Fruit fly (Drosophila melanogaster) whole organism: ENCODE data around the gene Gnpnat.

Experiments used
- CG8478 ChIP-seq: fragments of >200 bp; optimal IDR thresholded peaks from 2 replicates; lab custom pipeline; 2018; ENCODE audit warnings: inconsistent platforms
- EcR ChIP-seq, 2 experiments: fragments of >200 bp; optimal IDR thresholded peaks; 2 replicates each; lab custom pipeline; 2017; ENCODE audit warnings: missing biosample characterization in 2 of 2, missing genetic modification characterization in 2 of 2, missing genetic modification reagents in 2 of 2
- pan ChIP-seq: fragments of >200 bp; optimal IDR thresholded peaks from 2 replicates; lab custom pipeline; 2017
- usp ChIP-seq: fragments of >200 bp; optimal IDR thresholded peaks from 2 replicates; lab custom pipeline; 2017; ENCODE audit warnings: missing biosample characterization, missing genetic modification characterization, mixed read lengths

DNA sequence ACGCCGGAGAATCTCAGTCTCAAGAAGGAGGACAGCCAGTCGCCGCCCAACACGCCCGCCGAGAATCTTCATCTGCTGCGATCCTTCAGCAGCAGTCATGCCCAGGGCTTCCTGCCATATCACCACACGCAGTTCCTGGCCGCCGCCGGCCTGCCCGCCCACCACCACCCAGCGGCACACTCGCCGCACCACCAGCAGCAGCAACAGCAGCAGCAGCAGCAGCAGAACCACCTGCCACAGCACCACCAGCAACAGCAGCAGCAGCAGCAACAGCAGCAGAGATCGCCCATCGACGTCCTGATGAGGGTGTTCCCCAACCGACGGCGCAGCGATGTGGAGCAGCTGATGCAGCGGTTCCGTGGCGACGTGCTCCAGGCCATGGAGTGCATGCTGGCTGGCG lies 42.3 kb upstream of the Gnpnat start:
- no peak for TF ChIP-seq pan (lab: Kevin White, UChicago)
- TF ChIP-seq EcR (GFP tag; optimal IDR thresholded peaks at IDR 0.05; lab: Kevin White, UChicago): no peak
- no peak for TF ChIP-seq CG8478
- TF ChIP-seq usp (GFP tag; lab: Kevin White, UChicago): no peak
